Worm (Caenorhabditis elegans) whole organism, young adult: ENCODE results near the gene ZK930.2.

ENCODE experiments used
- B0035.1 ChIP-seq: sonication (generic microtip); optimal IDR thresholded peaks from 2 replicates; lab custom pipeline; 2016; ENCODE audit warnings: missing genetic modification characterization, mild to moderate bottlenecking, missing compliant biosample characterization, missing genotype, missing genetic modification reagents
- B0336.3 ChIP-seq: fragments of 200-800 bp; sonication (Bioruptor generic); IDR thresholded peaks from 2 replicates; pipeline ENCODE4 v1.3.6; 2022; ENCODE audit warnings: missing genetic modification characterization, missing compliant biosample characterization
- D2030.7 ChIP-seq: fragments of 200-800 bp; sonication (Bioruptor generic); IDR thresholded peaks from 2 replicates; pipeline ENCODE4 v1.3.6; 2022; ENCODE audit warnings: missing genetic modification reagents, missing genetic modification characterization, missing compliant biosample characterization
- F10E7.11 ChIP-seq: sonication (generic microtip); optimal IDR thresholded peaks from 2 replicates; lab custom pipeline; 2017; ENCODE audit warnings: mild to moderate bottlenecking, missing genetic modification characterization, moderate library complexity, missing compliant biosample characterization
- F39B2.1 ChIP-seq: fragments of 200-800 bp; sonication (Bioruptor generic); IDR thresholded peaks from 2 replicates; pipeline ENCODE4 v1.3.6; 2022; ENCODE audit warnings: missing genetic modification reagents, missing genetic modification characterization, missing compliant biosample characterization
- F49E8.2 ChIP-seq: sonication (generic microtip); optimal IDR thresholded peaks from 3 replicates; lab custom pipeline; 2017; ENCODE audit warnings: missing genetic modification characterization, mild to moderate bottlenecking, missing compliant biosample characterization, antibody characterized with exemption, moderate library complexity; ENCODE audit not compliant: insufficient read depth
- F52B5.7 ChIP-seq: sonication (generic microtip); optimal IDR thresholded peaks from 2 replicates; lab custom pipeline; 2016; ENCODE audit warnings: mild to moderate bottlenecking, missing genetic modification characterization, missing compliant biosample characterization
- K11D2.4 ChIP-seq: fragments of 200-800 bp; sonication (Bioruptor generic); IDR thresholded peaks from 2 replicates; pipeline ENCODE4 v1.3.6; 2022; ENCODE audit warnings: missing genetic modification reagents, missing genetic modification characterization, missing compliant biosample characterization
- Y56A3A.18 ChIP-seq: fragments of 200-800 bp; sonication (Bioruptor generic); IDR thresholded peaks from 2 replicates; pipeline ENCODE4 v1.3.6; 2022; ENCODE audit warnings: missing genetic modification reagents, missing genetic modification characterization, missing compliant biosample characterization
- Y67H2A.10 ChIP-seq: fragments of 200-800 bp; sonication (Bioruptor generic); conservative IDR thresholded peaks from 2 replicates; pipeline ENCODE4 v1.3.6; 2022; ENCODE audit warnings: missing genetic modification reagents, missing genetic modification characterization, missing compliant biosample characterization
- Y79H2A.3 ChIP-seq: fragments of 200-800 bp; sonication (Bioruptor generic); conservative IDR thresholded peaks from 2 replicates; pipeline ENCODE4 v1.3.6; 2022; ENCODE audit warnings: missing genetic modification reagents, missing genetic modification characterization, missing compliant biosample characterization
- ama-1 ChIP-seq, 3 experiments: fragments of 150-350 bp in 1 of 3; sonication (generic microtip) in 2 of 3; optimal IDR thresholded peaks; 2 replicates each; lab custom pipeline; 2014 to 2018; ENCODE audit warnings: missing biosample characterization in 2 of 3, missing genetic modification characterization in 2 of 3, missing genetic modification reagents in 2 of 3
- aptf-3 ChIP-seq: fragments of 200-800 bp; sonication (Bioruptor generic); IDR thresholded peaks from 2 replicates; pipeline ENCODE4 v1.3.6; 2022; ENCODE audit warnings: missing genetic modification characterization, missing compliant biosample characterization
- atf-7 ChIP-seq: sonication (generic microtip); optimal IDR thresholded peaks from 2 replicates; lab custom pipeline; 2017; ENCODE audit warnings: mild to moderate bottlenecking, missing genetic modification characterization, missing compliant biosample characterization
- athp-1 ChIP-seq: sonication (generic microtip); optimal IDR thresholded peaks from 2 replicates; lab custom pipeline; 2017; ENCODE audit warnings: mild to moderate bottlenecking, missing genetic modification characterization, missing compliant biosample characterization
- attf-5 ChIP-seq: fragments of 200-800 bp; sonication (Bioruptor generic); optimal IDR thresholded peaks from 2 replicates; lab custom pipeline; 2018; ENCODE audit warnings: mild to moderate bottlenecking, missing genetic modification characterization, missing compliant biosample characterization
- ccch-3 ChIP-seq: fragments of 200-800 bp; sonication (Bioruptor generic); optimal IDR thresholded peaks from 2 replicates; lab custom pipeline; 2018; ENCODE audit warnings: mild to moderate bottlenecking, missing genetic modification characterization, missing compliant biosample characterization
- cebp-1 ChIP-seq, 2 experiments: fragments of 200-800 bp in 1 of 2; sonication (Bioruptor generic) in 1 of 2; sonication (generic microtip) in 1 of 2; IDR thresholded peaks in 1 of 2; optimal IDR thresholded peaks in 1 of 2; 2 replicates each; pipeline versions ENCODE4 v1.3.6 to Lab custom; 2017 to 2022; ENCODE audit warnings: missing compliant biosample characterization in 2 of 2, missing genetic modification characterization in 2 of 2, mild to moderate bottlenecking in 1 of 2, missing genetic modification reagents in 1 of 2, moderate library complexity in 1 of 2
- ceh-79 ChIP-seq: sonication (generic microtip); optimal IDR thresholded peaks from 2 replicates; lab custom pipeline; 2017; ENCODE audit warnings: mild to moderate bottlenecking, missing genetic modification characterization, missing compliant biosample characterization
- die-1 ChIP-seq: sonication (generic microtip); optimal IDR thresholded peaks from 2 replicates; lab custom pipeline; 2016; ENCODE audit warnings: missing genotype, mild to moderate bottlenecking, missing genetic modification characterization, missing compliant biosample characterization
- dox-1 ChIP-seq: fragments of 200-800 bp; sonication (Bioruptor generic); IDR thresholded peaks from 2 replicates; pipeline ENCODE4 v1.3.6; 2022; ENCODE audit warnings: missing genetic modification reagents, missing genetic modification characterization, missing compliant biosample characterization
- dpff-1 ChIP-seq: sonication (generic microtip); optimal IDR thresholded peaks from 2 replicates; lab custom pipeline; 2017; ENCODE audit warnings: mild to moderate bottlenecking, missing genetic modification characterization, missing compliant biosample characterization
- ekl-4 ChIP-seq: fragments of 200-800 bp; sonication (Bioruptor generic); IDR thresholded peaks from 2 replicates; pipeline ENCODE4 v1.3.6; 2022; ENCODE audit warnings: missing genetic modification reagents, missing genetic modification characterization, missing compliant biosample characterization
- ets-4 ChIP-seq: fragments of 200-800 bp; sonication (Bioruptor generic); optimal IDR thresholded peaks from 2 replicates; lab custom pipeline; 2018; ENCODE audit warnings: mild to moderate bottlenecking, missing genetic modification characterization, missing compliant biosample characterization
- fkh-3 ChIP-seq: sonication (generic microtip); optimal IDR thresholded peaks from 2 replicates; lab custom pipeline; 2016; ENCODE audit warnings: mild to moderate bottlenecking, missing genetic modification characterization, missing compliant biosample characterization
- hlh-12 ChIP-seq: sonication (generic microtip); optimal IDR thresholded peaks from 2 replicates; lab custom pipeline; 2016; ENCODE audit warnings: missing genetic modification characterization, missing compliant biosample characterization
- hmg-1.2 ChIP-seq: fragments of 200-800 bp; sonication (Bioruptor generic); IDR thresholded peaks from 2 replicates; pipeline ENCODE4 v1.3.6; 2022; ENCODE audit warnings: missing genetic modification reagents, missing genetic modification characterization, missing compliant biosample characterization
- hmg-20 ChIP-seq: fragments of 200-800 bp; sonication (Bioruptor generic); IDR thresholded peaks from 2 replicates; pipeline ENCODE4 v1.3.6; 2022; ENCODE audit warnings: missing genetic modification reagents, missing genetic modification characterization, missing compliant biosample characterization
- hsf-1 ChIP-seq: fragments of 200-800 bp; sonication (Bioruptor generic); IDR thresholded peaks from 2 replicates; pipeline ENCODE4 v1.3.6; 2022; ENCODE audit warnings: missing genetic modification reagents, missing genetic modification characterization, missing compliant biosample characterization
- lin-26 ChIP-seq: fragments of 200-800 bp; sonication (Bioruptor generic); IDR thresholded peaks from 2 replicates; pipeline ENCODE4 v1.3.6; 2022; ENCODE audit warnings: missing genetic modification reagents, missing genetic modification characterization, missing compliant biosample characterization
- lin-35 ChIP-seq, 3 experiments: fragments of 150-350 bp in 2 of 3; sonication (generic microtip) in 1 of 3; optimal IDR thresholded peaks; 2 replicates each; lab custom pipeline; 2014 to 2018; ENCODE audit warnings: missing biosample characterization in 3 of 3, missing genetic modification characterization in 3 of 3, missing genetic modification reagents in 3 of 3
- lin-40 ChIP-seq: sonication (generic microtip); optimal IDR thresholded peaks from 2 replicates; lab custom pipeline; 2016; ENCODE audit warnings: missing genetic modification characterization, mild to moderate bottlenecking, missing compliant biosample characterization, missing genotype, missing genetic modification reagents
- lin-54 ChIP-seq: fragments of 200-800 bp; sonication (Bioruptor generic); optimal IDR thresholded peaks from 2 replicates; lab custom pipeline; 2018; ENCODE audit warnings: mild to moderate bottlenecking, missing genetic modification characterization, missing compliant biosample characterization
- lsl-1 ChIP-seq: fragments of 200-800 bp; sonication (Bioruptor generic); optimal IDR thresholded peaks from 2 replicates; lab custom pipeline; 2018; ENCODE audit warnings: mild to moderate bottlenecking, missing genetic modification characterization, moderate library complexity, missing compliant biosample characterization
- nfyb-1 ChIP-seq: fragments of 200-800 bp; sonication (Bioruptor generic); IDR thresholded peaks from 2 replicates; pipeline ENCODE4 v1.3.6; 2022; ENCODE audit warnings: missing genetic modification reagents, missing genetic modification characterization, missing compliant biosample characterization
- pha-4 ChIP-seq: fragments of 150-350 bp; sonication (generic microtip); optimal IDR thresholded peaks from 2 replicates; lab custom pipeline; 2014; ENCODE audit warnings: missing biosample characterization, missing genetic modification reagents, missing genetic modification characterization
- rec-8 ChIP-seq, 2 experiments: sonication (generic microtip); optimal IDR thresholded peaks; 2 replicates each; lab custom pipeline; 2016; ENCODE audit warnings: mild to moderate bottlenecking in 2 of 2, missing genetic modification characterization in 2 of 2, missing genetic modification reagents in 2 of 2, missing genotype in 2 of 2, missing biosample characterization in 1 of 2, missing compliant biosample characterization in 1 of 2, moderate library complexity in 1 of 2
- sdz-38 ChIP-seq: sonication (generic microtip); optimal IDR thresholded peaks from 2 replicates; lab custom pipeline; 2016; ENCODE audit warnings: missing genotype, missing genetic modification characterization, missing compliant biosample characterization
- snpc-3.4 ChIP-seq: sonication (generic microtip); optimal IDR thresholded peaks from 2 replicates; lab custom pipeline; 2017; ENCODE audit warnings: missing genetic modification characterization, mild to moderate bottlenecking, missing compliant biosample characterization, antibody characterized with exemption, moderate library complexity, missing genotype, missing genetic modification reagents
- snpc-4 ChIP-seq, 5 experiments: fragments of 150-350 bp in 1 of 5; sonication (generic microtip) in 4 of 5; optimal IDR thresholded peaks; 2 replicates each; lab custom pipeline; 2014 to 2018; ENCODE audit warnings: missing genetic modification characterization in 5 of 5, missing biosample characterization in 3 of 5, antibody characterized with exemption in 2 of 5, mild to moderate bottlenecking in 2 of 5, missing compliant biosample characterization in 2 of 5, missing genotype in 2 of 5, moderate library complexity in 2 of 5, missing genetic modification reagents in 1 of 5
- tbp1 ChIP-seq: fragments of 200-800 bp; sonication (Bioruptor generic); optimal IDR thresholded peaks from 2 replicates; lab custom pipeline; 2018; ENCODE audit warnings: mild to moderate bottlenecking, missing genetic modification characterization, missing compliant biosample characterization
- unc-130 ChIP-seq: sonication (generic microtip); optimal IDR thresholded peaks from 2 replicates; lab custom pipeline; 2016; ENCODE audit warnings: missing genetic modification reagents, missing genetic modification characterization, missing compliant biosample characterization
- unc-62 ChIP-seq: fragments of 150-350 bp; optimal IDR thresholded peaks from 2 replicates; lab custom pipeline; 2014; ENCODE audit warnings: missing biosample characterization, missing genetic modification reagents, missing genetic modification characterization
- xnd-1 ChIP-seq: sonication (generic microtip); optimal IDR thresholded peaks from 2 replicates; lab custom pipeline; 2016; ENCODE audit warnings: missing genotype, missing genetic modification reagents, missing genetic modification characterization, missing compliant biosample characterization

Gene ZK930.2

DNA sequence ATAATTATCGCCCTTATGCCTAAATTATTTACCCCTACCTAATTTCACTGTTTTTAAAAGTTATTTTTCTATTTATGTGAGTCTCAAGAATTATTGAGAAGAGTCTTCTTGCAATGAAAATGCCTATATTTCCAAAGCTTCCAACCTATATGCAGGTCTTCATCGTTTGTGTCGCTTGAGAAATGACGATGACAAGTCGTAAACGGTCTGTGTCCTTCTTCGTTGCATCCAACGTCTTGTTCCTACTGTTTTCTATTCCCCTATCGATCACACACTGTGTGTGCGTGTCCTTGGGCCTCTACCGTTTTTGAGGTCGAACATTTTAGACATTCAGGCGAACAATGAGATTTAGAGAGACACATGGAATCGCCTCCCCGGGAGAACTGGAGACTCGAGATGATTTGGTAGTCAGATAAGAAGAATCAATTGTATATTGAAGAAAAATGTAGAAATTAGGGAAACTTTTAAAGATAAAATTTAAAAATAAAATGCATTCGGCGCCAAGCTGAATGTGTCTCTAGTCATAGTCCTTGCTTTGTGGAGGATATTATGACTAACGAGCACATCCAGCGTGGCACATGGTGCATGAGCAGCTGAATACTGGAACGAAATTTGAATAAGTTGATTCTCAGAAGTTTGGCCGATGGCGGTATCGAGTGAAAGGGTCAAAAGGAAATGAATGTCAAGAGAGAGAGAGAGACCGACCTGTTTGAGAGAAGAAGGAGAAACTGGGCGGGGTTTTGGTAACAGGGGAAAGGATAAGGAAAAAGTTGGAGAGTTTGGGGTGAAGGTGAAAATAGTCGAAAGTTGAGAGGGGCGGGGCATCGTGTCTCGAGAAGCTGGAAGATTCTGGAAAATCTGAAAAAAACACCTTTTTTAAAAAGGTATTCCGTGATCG is 12.5 kb downstream of the ZK930.2 start (continued):
- TF ChIP-seq hmg-20 (GFP tag; lab: Robert Waterston, UW) (peak; percentile 18; the same call in 1 of the 2 replicates), hlh-12 (tag; lab: Kevin White, UChicago) (peak; percentile 19), K11D2.4 (GFP tag; lab: Robert Waterston, UW) (0 out of 2 replicates have a peak, but pooled peaks have one; percentile 31), pha-4 (tag; lab: Kevin White, UChicago) (no peak), ekl-4 (GFP tag; lab: Robert Waterston, UW) (peak; percentile 67), F10E7.11 (tag; lab: Kevin White, UChicago) (peak; percentile 80), lin-40 (no peak), snpc-3.4 (tag; lab: Kevin White, UChicago) (peak; percentile 79), snpc-4 (GFP tag; optimal IDR thresholded peaks at IDR 0.05; lab: Kevin White, UChicago) (peak; percentile 45), snpc-4 (tag; optimal IDR thresholded peaks at IDR 0.05; lab: Kevin White, UChicago) (peak in 2 of 4 experiments; percentile 15 to 18), B0035.1 (tag; lab: Kevin White, UChicago) (no peak), D2030.7 (GFP tag; lab: Robert Waterston, UW) (peak; percentile 62), nfyb-1 (GFP tag; lab: Robert Waterston, UW) (peak; percentile 85), atf-7 (tag; lab: Kevin White, UChicago) (peak; percentile 35), lsl-1 (GFP tag; lab: Kevin White, UChicago) (peak; percentile 50), attf-5 (GFP tag; lab: Kevin White, UChicago) (peak; percentile 39), lin-54 (GFP tag; lab: Kevin White, UChicago) (peak; percentile 50), Y79H2A.3 (GFP tag; lab: Robert Waterston, UW) (peak; percentile 88), ets-4 (GFP tag; lab: Kevin White, UChicago) (no peak), sdz-38 (tag; lab: Kevin White, UChicago) (no peak), F39B2.1 (GFP tag; lab: Robert Waterston, UW) (0 out of 2 replicates have a peak, but pooled peaks have one; percentile 32), athp-1 (tag; lab: Kevin White, UChicago) (peak; percentile 86), F52B5.7 (tag; lab: Kevin White, UChicago) (peak; percentile 88), lin-35 (GFP tag; optimal IDR thresholded peaks at IDR 0.05; lab: Kevin White, UChicago) (peak in 1 of 3 experiments; percentile 58), lin-26 (GFP tag; lab: Robert Waterston, UW) (peak; percentile 80), dox-1 (GFP tag; lab: Robert Waterston, UW) (peak; percentile 39; the same call in 1 of the 2 replicates), ama-1 (optimal IDR thresholded peaks at IDR 0.05; lab: Kevin White, UChicago) (no peak), ama-1 (GFP tag; optimal IDR thresholded peaks at IDR 0.05; lab: Kevin White, UChicago) (peak in 1 of 2 experiments; percentile 93), cebp-1 (GFP tag; IDR thresholded peaks at IDR 0.05; lab: Robert Waterston, UW) (no peak), cebp-1 (tag; optimal IDR thresholded peaks at IDR 0.05; lab: Kevin White, UChicago) (peak; percentile 64), unc-130 (GFP tag; lab: Kevin White, UChicago) (peak; percentile 84), B0336.3 (GFP tag; lab: Robert Waterston, UW) (peak; percentile 90), rec-8 (tag; optimal IDR thresholded peaks at IDR 0.05; lab: Kevin White, UChicago) (peak in 1 of 2 experiments; percentile 53), hsf-1 (peak; percentile 78), F49E8.2 (tag; lab: Kevin White, UChicago) (peak; percentile 81), fkh-3 (tag; lab: Kevin White, UChicago) (peak; percentile 74), Y56A3A.18 (GFP tag; lab: Robert Waterston, UW) (0 out of 2 replicates have a peak, but pooled peaks have one; percentile 44), aptf-3 (GFP tag; lab: Robert Waterston, UW) (0 out of 2 replicates have a peak, but pooled peaks have one; percentile 86), unc-62 (GFP tag; lab: Kevin White, UChicago) (no peak), Y67H2A.10 (no peak), ceh-79 (tag; lab: Kevin White, UChicago) (peak; percentile 11), tbp1 (GFP tag; lab: Kevin White, UChicago) (peak; percentile 50), hmg-1.2 (GFP tag; lab: Robert Waterston, UW) (peak; percentile 42; the same call in 1 of the 2 replicates), ccch-3 (GFP tag; lab: Kevin White, UChicago) (no peak), xnd-1 (tag; lab: Kevin White, UChicago) (peak; percentile 44), dpff-1 (peak; percentile 55), die-1 (tag; lab: Kevin White, UChicago) (peak; percentile 50)
